Worm (Caenorhabditis elegans) whole organism, late embryonic: ENCODE results near the gene F55G7.5.

ENCODE experiments used
- C38D4.7 ChIP-seq: fragments of 200-800 bp; sonication (Bioruptor generic); optimal IDR thresholded peaks from 2 replicates; lab custom pipeline; 2018; ENCODE audit warnings: mild to moderate bottlenecking, missing genetic modification characterization, moderate library complexity, missing compliant biosample characterization
- ama-1 ChIP-seq: fragments of 150-350 bp; optimal IDR thresholded peaks from 2 replicates; lab custom pipeline; 2014
- elt-4 ChIP-seq: sonication (generic microtip); optimal IDR thresholded peaks from 2 replicates; lab custom pipeline; 2016; ENCODE audit warnings: missing genetic modification characterization, missing compliant biosample characterization
- fkh-6 ChIP-seq: sonication (generic microtip); optimal IDR thresholded peaks from 2 replicates; lab custom pipeline; 2016; ENCODE audit warnings: missing genetic modification characterization, missing compliant biosample characterization
- nhr-11 ChIP-seq: fragments of 150-350 bp; optimal IDR thresholded peaks from 2 replicates; lab custom pipeline; 2014; ENCODE audit warnings: missing biosample characterization, missing genetic modification characterization

DNA sequence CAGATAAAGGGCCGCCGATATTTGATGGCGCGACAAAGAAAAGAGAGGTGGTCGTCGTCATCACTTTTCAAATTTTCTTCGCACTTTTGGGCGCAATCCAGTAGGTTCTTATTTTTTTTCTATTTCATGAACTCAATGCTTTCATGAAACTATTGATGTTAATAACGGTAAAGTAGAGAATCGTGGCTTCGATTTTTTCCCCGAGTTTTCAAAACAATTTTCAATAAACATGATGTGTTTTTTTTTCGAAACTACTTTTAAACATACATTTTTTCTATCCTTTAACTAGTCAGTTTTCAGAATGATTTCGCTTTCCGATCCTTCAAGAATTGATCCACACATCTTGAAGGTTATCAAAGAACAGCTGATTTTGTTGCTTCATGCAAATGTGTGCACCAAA is 47.2 kb upstream of the F55G7.5 start, which contains the start of gene C49F5.5:
- no peak for TF ChIP-seq ama-1 (lab: Kevin White, UChicago)
- TF ChIP-seq fkh-6, result no peak
- no peak for TF ChIP-seq elt-4 (tag; lab: Kevin White, UChicago)
- TF ChIP-seq C38D4.7 (GFP tag; lab: Kevin White, UChicago), result no peak
- no peak for TF ChIP-seq nhr-11 (tag; lab: Kevin White, UChicago)
